Worm (Caenorhabditis elegans): ENCODE data around the gene F17C11.11.

Gene F17C11.11

DNA sequence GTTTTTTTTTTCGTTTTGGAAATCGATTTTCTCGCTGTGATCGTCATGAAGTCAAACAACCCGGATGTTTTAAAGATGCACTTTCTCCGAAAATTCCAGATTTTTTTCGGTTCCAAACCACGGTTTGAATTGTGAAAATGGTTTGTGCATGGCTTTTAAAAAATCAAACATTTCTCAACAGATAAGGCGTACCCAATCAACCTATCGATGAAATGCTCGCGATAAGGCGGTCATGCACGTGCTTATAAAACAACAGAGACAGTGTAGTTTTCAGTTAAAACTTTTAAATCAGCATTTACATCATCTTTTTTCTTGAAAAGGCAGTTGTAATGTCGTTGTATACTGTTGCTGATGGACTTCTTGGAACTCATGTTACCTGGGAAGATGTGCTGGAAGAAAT is 6.2 kb downstream of the F17C11.11 start, which contains the start of gene F58B4.5:
Gene F58B4.5 (plus strand): TSS at position 283 of the 400 bp plus-strand sequence.
- TF ChIP-seq elt-2 (tag; optimal IDR thresholded peaks at IDR 0.05) = peak; percentile 89
- TF ChIP-seq nhr-20 (tag; optimal IDR thresholded peaks at IDR 0.05) = peak; percentile 51
- TF ChIP-seq ets-5 (GFP tag; IDR thresholded peaks at IDR 0.05) = no peak
- peak in 1 of 2 experiments; percentile 19 for TF ChIP-seq lin-35 (GFP tag; optimal IDR thresholded peaks at IDR 0.05)
- no peak for TF ChIP-seq efl-1 (optimal IDR thresholded peaks at IDR 0.05)
- TF ChIP-seq efl-1 (GFP tag; optimal IDR thresholded peaks at IDR 0.05 in 1 of 2) = peak in 1 of 2 experiments; percentile 43
- TF ChIP-seq hlh-17 (GFP tag; optimal IDR thresholded peaks at IDR 0.05; ENCODE audit: borderline replicate concordance) = no peak

DNA sequence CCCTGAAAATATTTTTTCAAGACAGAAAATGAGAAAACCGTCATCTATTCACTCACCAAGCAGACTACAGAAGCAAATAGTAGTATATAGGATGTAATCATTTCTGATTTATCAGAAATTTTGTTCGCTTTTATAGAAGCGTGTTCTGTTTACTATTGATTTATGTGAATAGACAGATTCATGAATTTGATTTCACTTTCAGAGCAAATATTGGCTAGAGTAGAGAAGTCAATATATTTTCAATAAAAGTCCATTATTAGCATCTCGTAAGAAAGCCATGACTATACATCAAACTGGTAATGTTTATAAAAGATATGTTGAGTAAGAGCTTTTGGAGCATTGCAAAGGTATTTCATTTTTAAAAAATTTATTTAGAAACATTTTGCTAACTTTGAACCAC is 7.4 kb downstream of the F17C11.11 start, which contains the start of gene scvp-1:
Gene scvp-1 (minus strand): TSS at position 101 of the 400 bp plus-strand sequence.
- TF ChIP-seq nhr-47 (tag; optimal IDR thresholded peaks at IDR 0.05) (no peak), ces-1 (GFP tag; optimal IDR thresholded peaks at IDR 0.05) (no peak), pax-3 (tag; optimal IDR thresholded peaks at IDR 0.05) (no peak), xbp-1 (tag; optimal IDR thresholded peaks at IDR 0.05) (no peak), elt-2 (tag; optimal IDR thresholded peaks at IDR 0.05) (no peak), C16A3.4 (tag; optimal IDR thresholded peaks at IDR 0.05) (no peak), lin-15B (tag; optimal IDR thresholded peaks at IDR 0.05) (no peak), skn-1 (tag; optimal IDR thresholded peaks at IDR 0.05) (no peak)

DNA sequence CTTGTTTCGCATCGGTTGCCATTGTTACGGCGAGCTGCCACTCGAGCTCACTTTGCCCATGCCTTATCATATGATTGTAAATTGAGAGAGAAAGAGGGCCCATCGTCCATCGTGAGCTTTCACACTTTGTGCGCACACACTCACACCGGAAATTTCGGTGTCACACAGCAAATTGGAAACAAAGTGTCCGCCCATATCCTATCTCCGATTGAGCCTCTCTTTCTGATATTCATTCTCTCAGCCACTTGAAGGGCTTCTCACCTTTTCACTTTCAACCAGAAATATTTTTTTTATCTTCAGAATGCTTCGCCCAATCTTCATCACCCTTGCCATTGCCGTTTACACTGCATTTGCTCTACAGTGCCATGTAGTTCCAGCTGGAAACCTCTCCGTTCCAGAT is 9.1 kb downstream of the F17C11.11 start, which contains the start of gene F58B4.3:
Gene F58B4.3 (plus strand): TSS at position 301 of the 400 bp plus-strand sequence.
- TF ChIP-seq ztf-4 (tag; optimal IDR thresholded peaks at IDR 0.05) (no peak), jun-1 (tag; optimal IDR thresholded peaks at IDR 0.05) (no peak), nhr-90 (tag; optimal IDR thresholded peaks at IDR 0.05; ENCODE audit: poor library complexity) (no peak), alr-1 (tag; optimal IDR thresholded peaks at IDR 0.05; ENCODE audit: borderline replicate concordance) (no peak), mdl-1 (tag; optimal IDR thresholded peaks at IDR 0.05) (no peak), nhr-28 (tag; optimal IDR thresholded peaks at IDR 0.05) (no peak), ceh-8 (GFP tag; optimal IDR thresholded peaks at IDR 0.05) (no peak), pax-3 (tag; optimal IDR thresholded peaks at IDR 0.05) (peak; percentile 31), sox-4 (tag; optimal IDR thresholded peaks at IDR 0.05) (no peak), vab-15 (tag; optimal IDR thresholded peaks at IDR 0.05) (no peak), skn-1 (tag; optimal IDR thresholded peaks at IDR 0.05) (no peak), nhr-71 (tag; optimal IDR thresholded peaks at IDR 0.05) (peak; percentile 16), unc-86 (tag; optimal IDR thresholded peaks at IDR 0.05) (no peak), isw-1 (GFP tag; IDR thresholded peaks at IDR 0.05) (no peak), C34B4.2 (tag; optimal IDR thresholded peaks at IDR 0.05) (no peak), aha-1 (tag; optimal IDR thresholded peaks at IDR 0.05) (no peak), mef-2 (tag; optimal IDR thresholded peaks at IDR 0.05) (no peak), fkh-8 (tag; optimal IDR thresholded peaks at IDR 0.05) (peak; percentile 64), lsy-2 (tag; optimal IDR thresholded peaks at IDR 0.05) (no peak), lin-14 (GFP tag; optimal IDR thresholded peaks at IDR 0.05) (no peak), lin-35 (GFP tag; optimal IDR thresholded peaks at IDR 0.05) (no peak)

DNA sequence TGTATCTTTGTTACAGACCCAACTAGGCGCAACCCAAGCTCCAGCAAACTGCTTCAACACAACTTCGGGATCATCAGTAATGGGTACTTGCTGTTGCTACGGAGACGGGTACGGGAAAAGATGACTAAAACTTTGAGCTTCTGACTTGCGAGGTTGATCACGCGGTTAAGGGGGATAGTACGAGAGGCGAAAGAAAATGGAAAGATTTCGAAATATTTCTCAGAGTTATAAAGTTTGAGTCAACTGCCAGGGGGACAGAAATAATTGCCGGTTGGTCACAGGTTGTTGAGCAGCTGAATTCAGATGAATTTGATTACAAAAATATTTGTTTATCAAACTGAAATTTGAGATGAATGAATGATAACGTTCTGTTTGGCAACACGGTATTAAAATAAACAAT is 13.0 kb downstream of the F17C11.11 start:
- no peak for TF ChIP-seq sox-4 (tag; optimal IDR thresholded peaks at IDR 0.05)
- no peak for TF ChIP-seq alr-1 (tag; optimal IDR thresholded peaks at IDR 0.05; ENCODE audit: borderline replicate concordance)
- TF ChIP-seq isw-1 (GFP tag; IDR thresholded peaks at IDR 0.05) = no peak
- no peak for TF ChIP-seq Y116A8C.19 (tag; optimal IDR thresholded peaks at IDR 0.05; ENCODE audit: borderline replicate concordance)
- TF ChIP-seq skn-1 (tag; optimal IDR thresholded peaks at IDR 0.05) = peak; percentile 53
- peak; percentile 68 for TF ChIP-seq fkh-8 (tag; optimal IDR thresholded peaks at IDR 0.05)
- TF ChIP-seq nhr-71 (tag; optimal IDR thresholded peaks at IDR 0.05) = peak; percentile 57
- TF ChIP-seq lin-14 (GFP tag; optimal IDR thresholded peaks at IDR 0.05) = peak; percentile 6
- TF ChIP-seq nhr-20 (tag; optimal IDR thresholded peaks at IDR 0.05) = peak; percentile 22
- no peak for TF ChIP-seq efl-1 (optimal IDR thresholded peaks at IDR 0.05)
- TF ChIP-seq efl-1 (GFP tag; optimal IDR thresholded peaks at IDR 0.05 in 1 of 2) = peak in 1 of 2 experiments; percentile 15

DNA sequence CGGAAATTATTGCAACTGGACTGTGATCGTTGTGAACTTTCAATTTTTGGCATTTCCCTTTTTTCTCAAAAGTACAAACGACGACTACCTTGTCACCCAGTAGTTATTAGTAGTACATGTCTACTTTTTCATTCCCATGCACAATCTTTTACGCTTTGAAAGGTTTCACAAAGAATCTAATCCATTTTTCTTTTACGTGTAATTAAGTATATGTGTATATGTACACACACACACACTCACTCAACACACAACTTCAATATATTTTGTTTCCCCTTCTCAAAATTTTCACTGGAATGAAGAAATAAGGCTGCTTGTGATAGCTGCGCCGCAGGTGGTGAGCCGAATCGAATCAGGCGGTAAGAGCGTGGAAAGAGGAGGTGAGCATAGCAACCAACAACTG is 13.9 kb downstream of the F17C11.11 start, which contains the start of gene F58B4.6:
Gene F58B4.6 (plus strand): TSS at position 301 of the 400 bp plus-strand sequence.
- peak; percentile 17 for TF ChIP-seq pax-3 (tag; optimal IDR thresholded peaks at IDR 0.05)
- TF ChIP-seq isw-1 (GFP tag; IDR thresholded peaks at IDR 0.05) = no peak
- TF ChIP-seq skn-1 (tag; optimal IDR thresholded peaks at IDR 0.05) = no peak
- TF ChIP-seq nhr-71 (tag; optimal IDR thresholded peaks at IDR 0.05) = peak; percentile 12
- TF ChIP-seq nhr-47 (tag; optimal IDR thresholded peaks at IDR 0.05) = peak; percentile 20
- peak; percentile 71 for TF ChIP-seq fkh-8 (tag; optimal IDR thresholded peaks at IDR 0.05)
